Fruit fly (Drosophila melanogaster) S2 (cell line): ENCODE measurements around the gene CG9135.

ENCODE experiments used
- CG8478 ChIP-seq: fragments of >200 bp; optimal IDR thresholded peaks from 2 replicates; lab custom pipeline; 2018
- CTCF ChIP-seq, 2 experiments: fragments of >200 bp; optimal IDR thresholded peaks; 2 replicates each; lab custom pipeline; 2018

Gene CG9135

DNA sequence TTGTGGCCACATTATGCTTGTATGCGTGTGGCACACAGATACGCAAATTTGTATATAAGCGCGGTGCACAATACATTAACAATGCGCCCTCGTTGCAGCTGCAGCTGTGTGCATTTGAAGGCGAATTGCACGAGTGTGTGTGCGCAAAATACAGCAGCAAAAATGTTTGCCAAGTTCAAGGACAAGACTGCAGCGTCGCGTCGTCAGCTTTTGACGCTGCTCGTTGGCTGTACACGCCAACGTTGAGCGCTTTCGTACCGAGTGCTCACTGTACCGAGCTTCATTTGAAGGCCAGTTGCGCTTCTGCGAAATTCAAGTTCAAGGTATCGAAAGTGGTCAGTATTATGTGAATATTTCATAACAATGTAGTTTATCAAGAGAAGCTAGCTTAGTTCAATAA, 36.2 kb downstream of the CG9135 start:
- TF ChIP-seq CTCF (optimal IDR thresholded peaks at IDR 0.05; lab: Kevin White, UChicago) (no peak), CG8478 (lab: Kevin White, UChicago) (no peak)

- TF ChIP-seq CG8478 (lab: Kevin White, UChicago) (no peak), CTCF (optimal IDR thresholded peaks at IDR 0.05; lab: Kevin White, UChicago) (no peak)
Observed at dm6 chr2L:6087685-6088084, 37.1 kb downstream of the CG9135 start.

dm6 chr2L:6088371-6089365, 38.1 kb downstream of the CG9135 start:
- TF ChIP-seq CTCF (optimal IDR thresholded peaks at IDR 0.05; lab: Kevin White, UChicago), result no peak
- no peak for TF ChIP-seq CG8478 (lab: Kevin White, UChicago)

- TF ChIP-seq CTCF (optimal IDR thresholded peaks at IDR 0.05; lab: Kevin White, UChicago) (no peak), CG8478 (lab: Kevin White, UChicago) (no peak)
Observed at dm6 chr2L:6089604-6090198, 39.1 kb downstream of the CG9135 start.

DNA sequence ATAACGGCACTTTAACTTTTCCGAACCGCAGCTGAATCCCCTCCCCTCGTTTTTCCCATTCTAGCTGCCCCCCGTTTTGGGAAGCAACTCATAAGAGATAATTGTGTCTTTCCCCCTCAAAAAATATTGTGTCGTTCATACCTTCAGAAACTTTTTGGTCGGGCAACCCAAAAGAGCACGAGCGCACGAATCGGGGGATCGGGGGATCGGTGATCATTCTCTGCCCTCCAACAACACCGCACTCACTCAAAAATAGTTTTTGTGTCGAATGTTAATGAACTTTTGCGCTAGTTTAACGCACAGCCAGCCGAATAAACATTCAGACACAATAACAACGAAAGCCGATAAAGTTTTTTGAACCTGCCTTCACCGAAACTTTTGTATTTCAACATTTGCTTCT, 39.8 kb downstream of the CG9135 start:
- TF ChIP-seq CG8478 (lab: Kevin White, UChicago), result no peak
- no peak for TF ChIP-seq CTCF (optimal IDR thresholded peaks at IDR 0.05; lab: Kevin White, UChicago)

- TF ChIP-seq CG8478 (lab: Kevin White, UChicago) (no peak), CTCF (optimal IDR thresholded peaks at IDR 0.05; lab: Kevin White, UChicago) (peak in 1 of 2 experiments; percentile 19)
Observed at dm6 chr2L:6090786-6091716, 40.5 kb downstream of the CG9135 start, which contains the start of gene CG45075. CG45075 (plus strand) TSS chr2L:6091412.

dm6 chr2L:6092300-6092699, 41.7 kb downstream of the CG9135 start:
- TF ChIP-seq CG8478 (lab: Kevin White, UChicago) (no peak), CTCF (optimal IDR thresholded peaks at IDR 0.05; lab: Kevin White, UChicago) (no peak)

dm6 chr2L:6098479-6099269, 48.1 kb downstream of the CG9135 start, which contains the start of gene CG9175:
CG9175 (minus strand) TSS chr2L:6098966.
- TF ChIP-seq CTCF (optimal IDR thresholded peaks at IDR 0.05; lab: Kevin White, UChicago) (peak; percentile 0 to 37), CG8478 (lab: Kevin White, UChicago) (no peak)

DNA sequence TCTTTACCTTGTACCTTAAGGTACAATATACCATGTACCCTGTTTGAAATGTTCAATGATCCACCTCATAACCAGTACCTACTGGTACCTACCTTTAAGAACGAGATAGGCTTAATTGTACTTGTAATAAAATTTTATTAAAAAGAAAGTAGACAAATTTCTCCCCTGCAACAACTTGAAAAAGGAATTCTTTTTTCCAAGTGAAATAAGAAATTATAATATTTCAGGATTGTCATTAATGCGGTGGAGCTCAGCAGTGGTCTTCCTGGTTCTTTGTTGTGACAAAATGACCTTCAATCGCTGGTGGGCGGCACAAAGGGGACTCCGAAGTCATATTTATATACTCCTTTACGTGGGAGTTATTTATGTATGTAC, 48.7 kb downstream of the CG9135 start:
- TF ChIP-seq CG8478 (lab: Kevin White, UChicago) (no peak), CTCF (optimal IDR thresholded peaks at IDR 0.05; lab: Kevin White, UChicago) (no peak)

dm6 chr2L:6100202-6100689, 49.6 kb downstream of the CG9135 start, which contains the start of gene stai:
stai (plus strand) TSS chr2L:6100377.
- TF ChIP-seq CG8478 (lab: Kevin White, UChicago) (no peak), CTCF (optimal IDR thresholded peaks at IDR 0.05; lab: Kevin White, UChicago) (no peak)
